Fruit fly (Drosophila melanogaster): ENCODE data around the gene CG4186.
A peak's percentile ranks its signal among the peaks of the same experiment; 100 is the strongest.

CG4186 gene

dm6 chr3L:20809088-20809999, 40.0 kb downstream of the CG4186 start, which contains the start of the genes CG3634 and HIPP1 (continued):
- no peak for TF ChIP-seq Gug (GFP tag; IDR thresholded peaks at IDR 0.05)
- TF ChIP-seq CG8478 (optimal IDR thresholded peaks at IDR 0.05) = no peak
- no peak for TF ChIP-seq mirr (GFP tag; optimal IDR thresholded peaks at IDR 0.05)
- no peak for TF ChIP-seq sd (tag; optimal IDR thresholded peaks at IDR 0.05)
- TF ChIP-seq CG10543 (GFP tag; optimal IDR thresholded peaks at IDR 0.05) = no peak
- TF ChIP-seq CG6175 (GFP tag; IDR thresholded peaks at IDR 0.05) = no peak
- no peak for TF ChIP-seq CG12219 (GFP tag; optimal IDR thresholded peaks at IDR 0.05)
- no peak for TF ChIP-seq vfl (GFP tag; optimal IDR thresholded peaks at IDR 0.05)
- no peak for TF ChIP-seq tup (GFP tag; optimal IDR thresholded peaks at IDR 0.05)
- peak; percentile 53 for TF ChIP-seq CoRest (tag; optimal IDR thresholded peaks at IDR 0.05)
- TF ChIP-seq Dbx (GFP tag; IDR thresholded peaks at IDR 0.05) = no peak
- TF ChIP-seq CG10462 (GFP tag; optimal IDR thresholded peaks at IDR 0.05) = no peak
- no peak for TF ChIP-seq lmd (GFP tag; IDR thresholded peaks at IDR 0.05)
- TF ChIP-seq Med (GFP tag) = peak; percentile 67
- no peak for TF ChIP-seq Asciz (GFP tag; optimal IDR thresholded peaks at IDR 0.05)
- TF ChIP-seq Opbp (GFP tag; IDR thresholded peaks at IDR 0.05; ENCODE audit: partially characterized antibody) = 0 out of 3 replicates have a peak, but pooled peaks have one; percentile 24
- no peak for TF ChIP-seq CG17328 (GFP tag; IDR thresholded peaks at IDR 0.05)
- TF ChIP-seq Dek (tag; optimal IDR thresholded peaks at IDR 0.05) = no peak
- no peak for TF ChIP-seq CG12744 (GFP tag; optimal IDR thresholded peaks at IDR 0.05)
- TF ChIP-seq CG12659 (GFP tag; optimal IDR thresholded peaks at IDR 0.05) = peak; percentile 57
- peak; percentile 50 for TF ChIP-seq CG2712 (tag; optimal IDR thresholded peaks at IDR 0.05)
- no peak for TF ChIP-seq CG11560 (tag; IDR thresholded peaks at IDR 0.05)
- peak; percentile 78 for TF ChIP-seq CG30020 (tag; optimal IDR thresholded peaks at IDR 0.05)
- TF ChIP-seq CG14050 (GFP tag; IDR thresholded peaks at IDR 0.05) = no peak
- TF ChIP-seq CG6765 (GFP tag; optimal IDR thresholded peaks at IDR 0.05) = no peak
- no peak for TF ChIP-seq caup (GFP tag; optimal IDR thresholded peaks at IDR 0.05; ENCODE audit: severe bottlenecking)
- TF ChIP-seq Sry-δ (GFP tag; optimal IDR thresholded peaks at IDR 0.05) = peak; percentile 80
- TF ChIP-seq trem (tag; optimal IDR thresholded peaks at IDR 0.05) = peak; percentile 82
- TF ChIP-seq CG30403 (GFP tag; optimal IDR thresholded peaks at IDR 0.05) = peak; percentile 34
- no peak for TF ChIP-seq Dad (GFP tag; optimal IDR thresholded peaks at IDR 0.05)
- TF ChIP-seq Hey (tag; optimal IDR thresholded peaks at IDR 0.05) = no peak
- peak; percentile 9 for TF ChIP-seq Myb (GFP tag; optimal IDR thresholded peaks at IDR 0.05)
- no peak for TF ChIP-seq tna (GFP tag; IDR thresholded peaks at IDR 0.05; ENCODE audit: partially characterized antibody)
- TF ChIP-seq fd102C (GFP tag; optimal IDR thresholded peaks at IDR 0.05) = no peak
- no peak for TF ChIP-seq shn (GFP tag; optimal IDR thresholded peaks at IDR 0.05)
- peak; percentile 36 for TF ChIP-seq Nf-YB (GFP tag; optimal IDR thresholded peaks at IDR 0.05)
- no peak for TF ChIP-seq Xbp1 (GFP tag; optimal IDR thresholded peaks at IDR 0.05)
- TF ChIP-seq Hsf (GFP tag; optimal IDR thresholded peaks at IDR 0.05) = peak; percentile 24
- no peak for TF ChIP-seq Oli (tag; optimal IDR thresholded peaks at IDR 0.05)
- no peak for TF ChIP-seq CG2202 (tag; optimal IDR thresholded peaks at IDR 0.05)
- no peak for TF ChIP-seq CG13894 (tag; optimal IDR thresholded peaks at IDR 0.05)
- peak; percentile 8 for TF ChIP-seq CG12155 (GFP tag; optimal IDR thresholded peaks at IDR 0.05)
- no peak for TF ChIP-seq Chrac-16 (GFP tag; optimal IDR thresholded peaks at IDR 0.05)
- no peak for TF ChIP-seq wek (GFP tag; optimal IDR thresholded peaks at IDR 0.05)
- no peak for TF ChIP-seq D (optimal IDR thresholded peaks at IDR 0.05)
- TF ChIP-seq D (GFP tag; optimal IDR thresholded peaks at IDR 0.05) = no peak
- peak; percentile 17 for TF ChIP-seq CG9727 (GFP tag; optimal IDR thresholded peaks at IDR 0.05)
- no peak for TF ChIP-seq CG15479 (GFP tag; optimal IDR thresholded peaks at IDR 0.05)
- TF ChIP-seq phol (tag; optimal IDR thresholded peaks at IDR 0.05) = peak; percentile 97
